Worm (Caenorhabditis elegans) whole organism, L1 larva: ENCODE results near the gene F08D12.3.

Experiments used
- ama-1 ChIP-seq: fragments of 150-350 bp; optimal IDR thresholded peaks from 2 replicates; lab custom pipeline; 2014
- ceh-82 ChIP-seq, 3 experiments: fragments of 150-350 bp in 1 of 3; sonication (generic microtip) in 2 of 3; optimal IDR thresholded peaks; 2 replicates each; lab custom pipeline; 2014 to 2017; ENCODE audit warnings: missing biosample characterization in 3 of 3, missing genetic modification characterization in 3 of 3
- efl-1 ChIP-seq, 4 experiments: fragments of 150-350 bp; optimal IDR thresholded peaks in 3 of 4; peaks in 1 of 4; 1 replicate in 1 of 4; 2 replicates in 3 of 4; lab custom pipeline; 2014; ENCODE audit warnings: missing biosample characterization in 2 of 4, missing genetic modification characterization in 2 of 4, missing genetic modification reagents in 2 of 4
- fos-1 ChIP-seq: fragments of 150-350 bp; optimal IDR thresholded peaks from 2 replicates; lab custom pipeline; 2014; ENCODE audit warnings: missing biosample characterization, missing genetic modification characterization
- hpl-2 ChIP-seq: fragments of 150-350 bp; optimal IDR thresholded peaks from 2 replicates; lab custom pipeline; 2014; ENCODE audit warnings: missing biosample characterization, missing genetic modification reagents, missing genetic modification characterization
- lir-3 ChIP-seq: sonication (generic microtip); optimal IDR thresholded peaks from 2 replicates; lab custom pipeline; 2016; ENCODE audit warnings: mild to moderate bottlenecking, missing genetic modification characterization, moderate library complexity, missing compliant biosample characterization; ENCODE audit not compliant: poor library complexity
- nhr-77 ChIP-seq: fragments of 150-350 bp; optimal IDR thresholded peaks from 2 replicates; lab custom pipeline; 2014; ENCODE audit warnings: missing biosample characterization, missing genetic modification characterization
- pag-3 ChIP-seq: sonication (generic microtip); optimal IDR thresholded peaks from 2 replicates; lab custom pipeline; 2017; ENCODE audit warnings: missing genetic modification characterization, mild to moderate bottlenecking, missing compliant biosample characterization, antibody characterized with exemption, borderline replicate concordance; ENCODE audit not compliant: insufficient read depth
- pqm-1 ChIP-seq: sonication (generic microtip); optimal IDR thresholded peaks from 3 replicates; lab custom pipeline; 2017; ENCODE audit warnings: missing biosample characterization, missing genetic modification characterization
- rnt-1 ChIP-seq: sonication (generic microtip); optimal IDR thresholded peaks from 2 replicates; lab custom pipeline; 2016; ENCODE audit warnings: mild to moderate bottlenecking, missing genetic modification characterization, moderate library complexity, missing compliant biosample characterization
- sox-4 ChIP-seq: sonication (generic microtip); optimal IDR thresholded peaks from 2 replicates; lab custom pipeline; 2016; ENCODE audit warnings: missing genetic modification characterization, missing compliant biosample characterization
- unc-86 ChIP-seq: sonication (generic microtip); optimal IDR thresholded peaks from 2 replicates; lab custom pipeline; 2016; ENCODE audit warnings: missing genetic modification characterization, missing compliant biosample characterization
- ztf-11 ChIP-seq, 2 experiments: sonication (generic microtip); optimal IDR thresholded peaks; 2 replicates each; lab custom pipeline; 2016 to 2017; ENCODE audit warnings: missing genetic modification characterization in 2 of 2, missing biosample characterization in 1 of 2, missing compliant biosample characterization in 1 of 2

- TF ChIP-seq ztf-11 (tag; optimal IDR thresholded peaks at IDR 0.05; lab: Kevin White, UChicago) (no peak), unc-86 (tag; lab: Kevin White, UChicago) (no peak), nhr-77 (no peak), rnt-1 (tag; lab: Kevin White, UChicago) (no peak), pqm-1 (no peak), lir-3 (tag; lab: Kevin White, UChicago) (no peak), fos-1 (tag; lab: Kevin White, UChicago) (no peak), pag-3 (tag; lab: Kevin White, UChicago) (no peak), ama-1 (lab: Kevin White, UChicago) (no peak), efl-1 (optimal IDR thresholded peaks at IDR 0.05; lab: Kevin White, UChicago) (peak in 1 of 2 experiments; percentile 28), efl-1 (GFP tag; optimal IDR thresholded peaks at IDR 0.05 in 1 of 2; lab: Kevin White, UChicago) (no peak), sox-4 (tag; lab: Kevin White, UChicago) (no peak), ceh-82 (tag; optimal IDR thresholded peaks at IDR 0.05; lab: Kevin White, UChicago) (peak in 1 of 3 experiments; percentile 1), hpl-2 (GFP tag; lab: Kevin White, UChicago) (no peak)
These were observed 28.4 kb downstream of the F08D12.3 start, which contains the start of gene K12H6.12 for ce11 chrII:2807674-2808206.
